Worm (Caenorhabditis elegans) whole organism, L4/young adult: Measurements from ENCODE around the gene T02H6.6.

Source experiments
- dao-5 ChIP-seq: sonication (generic microtip); optimal IDR thresholded peaks from 2 replicates; lab custom pipeline; 2016; ENCODE audit warnings: missing genotype, missing genetic modification characterization, moderate library complexity, missing compliant biosample characterization
- him-1 ChIP-seq: sonication (generic microtip); optimal IDR thresholded peaks from 2 replicates; lab custom pipeline; 2016; ENCODE audit warnings: missing genotype, missing genetic modification reagents, missing genetic modification characterization, missing compliant biosample characterization

ce11 chrII:667864-668263 lies 15.7 kb upstream of the T02H6.6 start:
- no peak for TF ChIP-seq him-1 (tag; lab: Kevin White, UChicago)
- TF ChIP-seq dao-5 (tag; lab: Kevin White, UChicago) = no peak
